Worm (Caenorhabditis elegans) whole organism, L4 larva: ENCODE data around the gene C01G12.7.
A peak's percentile ranks its signal among the peaks of the same experiment; 100 is the strongest.

Experiments
- F37D6.2 ChIP-seq: sonication (generic microtip); optimal IDR thresholded peaks from 2 replicates; lab custom pipeline; 2016; ENCODE audit warnings: mild to moderate bottlenecking, missing genetic modification characterization, missing compliant biosample characterization
- Y5F2A.4 ChIP-seq: fragments of 200-800 bp; sonication (Bioruptor generic); optimal IDR thresholded peaks from 2 replicates; lab custom pipeline; 2018; ENCODE audit warnings: mild to moderate bottlenecking, missing genetic modification characterization, missing compliant biosample characterization
- aha-1 ChIP-seq: fragments of 150-350 bp; peaks from one replicate; lab custom pipeline; 2014; ENCODE audit warnings: missing biosample characterization, missing genetic modification characterization
- ceh-20 ChIP-seq: fragments of 200-800 bp; sonication (Bioruptor generic); IDR thresholded peaks from 2 replicates; pipeline ENCODE4 v1.3.6; 2022; ENCODE audit warnings: missing genetic modification reagents, missing genetic modification characterization, missing compliant biosample characterization
- ceh-28 ChIP-seq: fragments of 150-350 bp; optimal IDR thresholded peaks from 2 replicates; lab custom pipeline; 2014; ENCODE audit warnings: missing biosample characterization, missing genetic modification reagents, missing genetic modification characterization
- ces-1 ChIP-seq: fragments of 150-350 bp; sonication (generic microtip); optimal IDR thresholded peaks from 4 replicates; lab custom pipeline; 2014; ENCODE audit warnings: missing biosample characterization, missing genetic modification reagents, missing genetic modification characterization
- daf-16 ChIP-seq, 3 experiments: sonication (generic microtip); optimal IDR thresholded peaks; 2 replicates each; lab custom pipeline; 2016 to 2017; ENCODE audit warnings: missing genetic modification characterization in 3 of 3, missing genetic modification reagents in 3 of 3, mild to moderate bottlenecking in 2 of 3, missing compliant biosample characterization in 2 of 3, missing biosample characterization in 1 of 3, moderate library complexity in 1 of 3
- daf-19 ChIP-seq: fragments of 200-800 bp; sonication (Bioruptor generic); conservative IDR thresholded peaks from 2 replicates; pipeline ENCODE4 v1.3.6; 2022; ENCODE audit warnings: missing genetic modification characterization, missing compliant biosample characterization
- dmd-6 ChIP-seq: fragments of 200-800 bp; sonication (Bioruptor generic); IDR thresholded peaks from 2 replicates; pipeline ENCODE4 v1.3.6; 2022; ENCODE audit warnings: missing genetic modification reagents, missing genetic modification characterization, missing compliant biosample characterization
- fos-1 ChIP-seq: fragments of 150-350 bp; optimal IDR thresholded peaks from 2 replicates; lab custom pipeline; 2014; ENCODE audit warnings: missing biosample characterization, missing genetic modification characterization
- hlh-11 ChIP-seq: fragments of 200-800 bp; sonication (Bioruptor generic); optimal IDR thresholded peaks from 2 replicates; lab custom pipeline; 2018; ENCODE audit warnings: mild to moderate bottlenecking, missing genetic modification characterization, missing compliant biosample characterization
- lin-13 ChIP-seq: fragments of 150-350 bp; optimal IDR thresholded peaks from 2 replicates; lab custom pipeline; 2014; ENCODE audit warnings: missing biosample characterization, missing genetic modification reagents, missing genetic modification characterization
- lin-29 ChIP-seq: fragments of 200-800 bp; sonication (Bioruptor generic); IDR thresholded peaks from 2 replicates; pipeline ENCODE4 v1.3.6; 2022; ENCODE audit warnings: missing genetic modification reagents, missing genetic modification characterization, missing compliant biosample characterization
- mdt-29 ChIP-seq: fragments of 200-800 bp; sonication (Bioruptor generic); IDR thresholded peaks from 2 replicates; pipeline ENCODE4 v1.3.6; 2022; ENCODE audit warnings: missing genetic modification reagents, missing genetic modification characterization, missing compliant biosample characterization
- nhr-10 ChIP-seq: fragments of 150-350 bp; optimal IDR thresholded peaks from 2 replicates; lab custom pipeline; 2014; ENCODE audit warnings: missing biosample characterization, missing genetic modification characterization
- nhr-111 ChIP-seq: fragments of 200-800 bp; sonication (Bioruptor generic); optimal IDR thresholded peaks from 2 replicates; lab custom pipeline; 2018; ENCODE audit warnings: mild to moderate bottlenecking, missing genetic modification characterization, missing compliant biosample characterization
- nhr-28 ChIP-seq: fragments of 150-350 bp; optimal IDR thresholded peaks from 2 replicates; lab custom pipeline; 2014; ENCODE audit warnings: missing biosample characterization, missing genetic modification characterization
- nhr-41 ChIP-seq: fragments of 200-800 bp; sonication (Bioruptor generic); IDR thresholded peaks from 2 replicates; pipeline ENCODE4 v1.3.6; 2022; ENCODE audit warnings: missing genetic modification reagents, missing genetic modification characterization, missing compliant biosample characterization
- pha-4 ChIP-seq, 2 experiments: fragments of 150-350 bp in 1 of 2; fragments of 200-800 bp in 1 of 2; sonication (Bioruptor generic) in 1 of 2; IDR thresholded peaks in 1 of 2; optimal IDR thresholded peaks in 1 of 2; 2 replicates each; pipeline versions ENCODE4 v1.3.6 to Lab custom; 2014 to 2022; ENCODE audit warnings: missing genetic modification characterization in 2 of 2, missing genetic modification reagents in 2 of 2, missing biosample characterization in 1 of 2, missing compliant biosample characterization in 1 of 2
- saeg-2 ChIP-seq: fragments of 200-800 bp; sonication (Bioruptor generic); IDR thresholded peaks from 2 replicates; pipeline ENCODE4 v1.3.6; 2022; ENCODE audit warnings: missing genetic modification reagents, missing genetic modification characterization, missing compliant biosample characterization
- skn-1 ChIP-seq: fragments of 150-350 bp; optimal IDR thresholded peaks from 2 replicates; lab custom pipeline; 2014; ENCODE audit warnings: missing biosample characterization, missing genetic modification characterization
- spr-3 ChIP-seq: fragments of 200-800 bp; sonication (Bioruptor generic); optimal IDR thresholded peaks from 2 replicates; lab custom pipeline; 2018; ENCODE audit warnings: mild to moderate bottlenecking, missing genetic modification characterization, missing compliant biosample characterization
- tag-97 ChIP-seq: fragments of 200-800 bp; sonication (Bioruptor generic); IDR thresholded peaks from 2 replicates; pipeline ENCODE4 v1.3.6; 2022; ENCODE audit warnings: missing genetic modification characterization, missing compliant biosample characterization
- tra-1 ChIP-seq: fragments of 200-800 bp; sonication (Bioruptor generic); IDR thresholded peaks from 2 replicates; pipeline ENCODE4 v1.3.6; 2022; ENCODE audit warnings: missing genetic modification reagents, missing genetic modification characterization, missing compliant biosample characterization
- unc-39 ChIP-seq: sonication (generic microtip); optimal IDR thresholded peaks from 2 replicates; lab custom pipeline; 2017; ENCODE audit warnings: missing biosample characterization, missing genetic modification characterization
- unc-62 ChIP-seq, 3 experiments: fragments of 150-350 bp in 1 of 3; sonication (generic microtip); optimal IDR thresholded peaks in 2 of 3; peaks in 1 of 3; 1 replicate in 1 of 3; 2 replicates in 2 of 3; lab custom pipeline; 2014 to 2017; ENCODE audit warnings: missing biosample characterization in 3 of 3, missing genetic modification characterization in 3 of 3, missing genetic modification reagents in 3 of 3, missing genotype in 1 of 3
- zip-11 ChIP-seq: fragments of 200-800 bp; sonication (Bioruptor generic); IDR thresholded peaks from 2 replicates; pipeline ENCODE4 v1.3.6; 2022; ENCODE audit warnings: missing genetic modification characterization, missing compliant biosample characterization

C01G12.7 gene

ce11 chrII:14627330-14627729 lies 35.6 kb upstream of the C01G12.7 start, which contains the start of gene tag-297:
TSS of gene tag-297 (plus strand) at chrII:14627630.
- no peak for TF ChIP-seq nhr-41

ce11 chrII:14626883-14627282 lies 35.2 kb upstream of the C01G12.7 start:
- TF ChIP-seq daf-16 (GFP tag; optimal IDR thresholded peaks at IDR 0.05; lab: Kevin White, UChicago) (no peak), daf-16 (tag; optimal IDR thresholded peaks at IDR 0.05; lab: Kevin White, UChicago) (no peak), hlh-11 (tag; lab: Kevin White, UChicago) (peak; percentile 4)

ce11 chrII:14622758-14623157 lies 31.1 kb upstream of the C01G12.7 start, which contains the start of gene mltn-10:
TSS of gene mltn-10 (plus strand) at chrII:14623058.
- TF ChIP-seq unc-62 (GFP tag; optimal IDR thresholded peaks at IDR 0.05 in 1 of 2; lab: Kevin White, UChicago) (no peak), unc-62 (tag; optimal IDR thresholded peaks at IDR 0.05; lab: Kevin White, UChicago) (no peak), F37D6.2 (tag; lab: Kevin White, UChicago) (no peak), nhr-10 (tag; lab: Kevin White, UChicago) (no peak), fos-1 (no peak), spr-3 (GFP tag; lab: Kevin White, UChicago) (no peak), lin-13 (GFP tag; lab: Kevin White, UChicago) (no peak), lin-29 (GFP tag; lab: Robert Waterston, UW) (no peak), zip-11 (GFP tag; lab: Robert Waterston, UW) (no peak), skn-1 (tag; lab: Kevin White, UChicago) (no peak), dmd-6 (GFP tag; lab: Robert Waterston, UW) (no peak), saeg-2 (GFP tag; lab: Robert Waterston, UW) (no peak), daf-19 (GFP tag; lab: Robert Waterston, UW) (no peak)

- TF ChIP-seq tra-1 (GFP tag; lab: Robert Waterston, UW) (no peak), nhr-111 (GFP tag; lab: Kevin White, UChicago) (no peak), aha-1 (tag; lab: Kevin White, UChicago) (peak; percentile 94), pha-4 (GFP tag; IDR thresholded peaks at IDR 0.05; lab: Robert Waterston, UW) (no peak), pha-4 (tag; optimal IDR thresholded peaks at IDR 0.05; lab: Kevin White, UChicago) (no peak), mdt-29 (no peak), ceh-28 (tag; lab: Kevin White, UChicago) (no peak)
These were observed 29.0 kb upstream of the C01G12.7 start for ce11 chrII:14620730-14621129.

DNA sequence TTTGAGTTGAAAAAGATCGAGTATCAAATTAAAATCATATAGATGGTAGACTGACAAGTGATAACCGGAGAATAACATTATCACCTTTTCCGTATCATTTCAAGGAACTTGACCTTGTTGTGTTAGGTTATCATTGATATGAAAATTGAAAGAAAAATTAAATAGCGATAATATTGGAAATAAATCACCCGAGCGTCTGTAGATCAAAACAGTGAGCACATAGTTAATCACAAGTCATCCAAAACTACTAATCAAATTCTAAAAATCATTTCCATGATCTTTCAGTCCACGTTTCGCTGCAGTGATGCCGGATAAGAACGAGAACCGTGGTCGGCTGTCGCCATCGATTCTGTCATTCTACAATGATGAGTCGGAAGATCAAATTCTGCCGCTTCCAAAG lies 28.1 kb upstream of the C01G12.7 start:
- no peak for TF ChIP-seq aha-1 (tag; lab: Kevin White, UChicago)
- TF ChIP-seq hlh-11 (tag; lab: Kevin White, UChicago): peak; percentile 10
- peak in 1 of 2 experiments; percentile 4 for TF ChIP-seq unc-62 (GFP tag; optimal IDR thresholded peaks at IDR 0.05 in 1 of 2; lab: Kevin White, UChicago)
- no peak for TF ChIP-seq unc-62 (tag; optimal IDR thresholded peaks at IDR 0.05; lab: Kevin White, UChicago)
- no peak for TF ChIP-seq Y5F2A.4 (GFP tag; lab: Kevin White, UChicago)
- TF ChIP-seq, all 104 proteins: peak for 2

DNA sequence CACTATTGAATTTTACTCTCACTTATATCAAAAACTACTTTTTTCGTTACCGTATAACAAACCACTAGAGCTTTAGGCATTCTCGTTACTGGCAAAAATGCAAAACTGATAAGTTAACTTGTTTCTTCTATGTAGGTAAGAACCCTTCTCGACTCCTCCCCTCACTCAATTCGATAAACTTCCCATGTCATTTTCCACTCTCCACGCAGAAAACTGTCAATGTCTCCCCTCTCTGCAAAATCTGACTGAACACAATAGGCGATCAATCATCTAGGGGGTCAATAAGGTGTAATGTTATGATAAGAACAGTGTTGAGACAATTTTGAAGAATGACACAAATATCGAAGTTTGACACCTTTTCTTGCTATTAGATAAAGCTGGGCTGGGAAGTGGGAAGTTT lies 27.1 kb upstream of the C01G12.7 start:
- no peak for TF ChIP-seq unc-39 (tag; lab: Kevin White, UChicago)
- no peak for TF ChIP-seq ceh-20 (GFP tag; lab: Robert Waterston, UW)
- peak in 1 of 2 experiments; percentile 90 for TF ChIP-seq unc-62 (GFP tag; optimal IDR thresholded peaks at IDR 0.05 in 1 of 2; lab: Kevin White, UChicago)
- TF ChIP-seq unc-62 (tag; optimal IDR thresholded peaks at IDR 0.05; lab: Kevin White, UChicago): no peak
- TF ChIP-seq tag-97 (GFP tag; lab: Robert Waterston, UW): no peak
- peak; percentile 20 for TF ChIP-seq nhr-28 (tag; lab: Kevin White, UChicago)
- no peak for TF ChIP-seq ces-1 (GFP tag; lab: Kevin White, UChicago)

- no peak for TF ChIP-seq daf-19 (GFP tag; lab: Robert Waterston, UW)
- peak; percentile 97 for TF ChIP-seq aha-1 (tag; lab: Kevin White, UChicago)
These were observed 26.5 kb upstream of the C01G12.7 start for ce11 chrII:14618158-14618557.
